Worm (Caenorhabditis elegans): ENCODE results near the gene cyc-2.1.

The cyc-2.1 gene

DNA sequence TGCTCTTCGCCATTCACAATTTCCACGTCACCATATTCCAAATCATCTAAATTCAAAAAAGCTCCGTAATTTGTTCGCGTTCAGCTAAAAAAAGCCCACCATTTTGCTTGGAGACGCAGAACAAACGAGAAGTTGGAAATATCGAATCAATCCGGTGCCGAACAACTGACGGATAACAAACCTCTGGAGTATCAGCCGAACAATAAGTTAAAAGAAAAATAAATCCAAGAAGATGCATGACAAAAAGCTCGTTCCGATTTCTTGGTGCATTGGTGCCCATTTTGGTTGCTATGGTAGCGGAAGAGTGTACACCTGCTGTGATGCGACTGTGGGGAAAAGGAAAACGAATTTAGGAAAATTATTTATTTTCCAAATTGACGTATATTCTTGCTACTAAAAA, 1.3 kb downstream of the cyc-2.1 start, which contains the start of gene tctn-1 (continued):
- TF ChIP-seq dve-1 (tag; optimal IDR thresholded peaks at IDR 0.05; ENCODE audit: insufficient read depth) (peak; percentile 7), snpc-1.2 (GFP tag; IDR thresholded peaks at IDR 0.05) (no peak), mxl-2 (GFP tag; conservative IDR thresholded peaks at IDR 0.05) (no peak), ama-1 (optimal IDR thresholded peaks at IDR 0.05) (peak; percentile 86), lin-39 (tag; optimal IDR thresholded peaks at IDR 0.05) (no peak), mes-2 (tag; optimal IDR thresholded peaks at IDR 0.05; ENCODE audit: poor library complexity, severe bottlenecking) (peak; percentile 9), daf-16 (GFP tag; optimal IDR thresholded peaks at IDR 0.05) (peak in 1 of 2 experiments; percentile 22), daf-16 (tag; optimal IDR thresholded peaks at IDR 0.05) (peak; percentile 21), hlh-30 (tag; optimal IDR thresholded peaks at IDR 0.05; ENCODE audit: insufficient read depth) (no peak), pha-4 (GFP tag; IDR thresholded peaks at IDR 0.05) (no peak), pha-4 (tag; optimal IDR thresholded peaks at IDR 0.05) (no peak), lsy-2 (tag; optimal IDR thresholded peaks at IDR 0.05) (peak in 1 of 2 experiments; percentile 41), T20F7.1 (GFP tag; optimal IDR thresholded peaks at IDR 0.05) (no peak), dmd-8 (GFP tag; IDR thresholded peaks at IDR 0.05) (0 out of 2 replicates have a peak, but pooled peaks have one; percentile 15), Y48G9A.11 (GFP tag; IDR thresholded peaks at IDR 0.05) (0 out of 2 replicates have a peak, but pooled peaks have one; percentile 8), daf-19 (GFP tag; conservative IDR thresholded peaks at IDR 0.05) (no peak), lin-38 (GFP tag; IDR thresholded peaks at IDR 0.05) (peak; percentile 35; the same call in 1 of the 2 replicates), madf-5 (GFP tag; IDR thresholded peaks at IDR 0.05) (no peak)

DNA sequence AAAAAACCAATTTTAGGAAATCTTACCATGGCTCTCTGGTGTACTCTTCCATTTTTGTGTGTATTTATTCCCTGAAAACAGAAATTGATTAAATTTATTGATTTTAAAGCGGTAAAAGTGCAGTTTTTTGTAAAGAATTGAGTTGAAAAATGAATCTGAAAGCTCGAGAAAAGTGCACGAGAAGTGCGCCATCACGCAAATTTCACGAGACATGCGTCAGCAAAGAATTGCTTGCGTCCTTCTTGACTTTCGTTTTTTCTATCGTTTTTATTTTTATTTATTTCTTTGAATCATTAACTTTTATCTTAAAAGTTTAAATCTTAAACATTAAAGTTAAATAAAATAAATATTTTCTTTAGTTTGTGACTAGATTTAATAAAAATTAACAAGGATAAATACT, 3.4 kb downstream of the cyc-2.1 start, which contains the start of gene timm-17B.1:
Gene timm-17B.1, minus strand, starts transcription at position 71 of the 400 bp plus-strand sequence.
- TF ChIP-seq T20F7.1 (GFP tag; optimal IDR thresholded peaks at IDR 0.05) (peak; percentile 46), lin-39 (tag; optimal IDR thresholded peaks at IDR 0.05) (no peak), nhr-10 (tag; optimal IDR thresholded peaks at IDR 0.05) (no peak), spr-1 (tag; optimal IDR thresholded peaks at IDR 0.05) (peak; percentile 57), lin-15B (tag; optimal IDR thresholded peaks at IDR 0.05) (no peak), snpc-1.2 (GFP tag; IDR thresholded peaks at IDR 0.05) (peak; percentile 64; the same call in 1 of the 2 replicates), lin-38 (GFP tag; IDR thresholded peaks at IDR 0.05) (peak; percentile 89), duxl-1 (tag; optimal IDR thresholded peaks at IDR 0.05; ENCODE audit: poor library complexity) (peak; percentile 45), T26A8.4 (GFP tag; IDR thresholded peaks at IDR 0.05) (peak; percentile 55; the same call in 1 of the 2 replicates), ceh-62 (tag; optimal IDR thresholded peaks at IDR 0.05) (no peak), pqm-1 (tag; optimal IDR thresholded peaks at IDR 0.05) (no peak), unc-39 (tag; optimal IDR thresholded peaks at IDR 0.05) (no peak), hlh-30 (tag; optimal IDR thresholded peaks at IDR 0.05; ENCODE audit: insufficient read depth) (peak; percentile 59), lsy-2 (tag; optimal IDR thresholded peaks at IDR 0.05) (peak; percentile 52 to 96), hif-1 (tag; optimal IDR thresholded peaks at IDR 0.05) (no peak), ztf-7 (tag; optimal IDR thresholded peaks at IDR 0.05) (peak; percentile 84), sdz-12 (GFP tag; optimal IDR thresholded peaks at IDR 0.05) (no peak), hmg-1.1 (GFP tag; IDR thresholded peaks at IDR 0.05) (peak; percentile 66), skn-1 (tag; optimal IDR thresholded peaks at IDR 0.05) (no peak), ceh-20 (GFP tag; IDR thresholded peaks at IDR 0.05) (no peak), pha-4 (GFP tag; IDR thresholded peaks at IDR 0.05) (no peak), pha-4 (tag; optimal IDR thresholded peaks at IDR 0.05) (peak; percentile 65), nhr-11 (tag; optimal IDR thresholded peaks at IDR 0.05) (peak; percentile 22), dmd-6 (GFP tag; IDR thresholded peaks at IDR 0.05) (0 out of 2 replicates have a peak, but pooled peaks have one; percentile 21), daf-16 (GFP tag; optimal IDR thresholded peaks at IDR 0.05) (peak in 1 of 2 experiments; percentile 22), daf-16 (tag; optimal IDR thresholded peaks at IDR 0.05) (peak; percentile 43), mxl-2 (GFP tag; conservative IDR thresholded peaks at IDR 0.05) (no peak), dmd-9 (GFP tag; IDR thresholded peaks at IDR 0.05) (no peak), F37D6.2 (tag; optimal IDR thresholded peaks at IDR 0.05) (peak; percentile 45), ceh-44 (GFP tag; IDR thresholded peaks at IDR 0.05) (no peak), snpc-4 (tag; optimal IDR thresholded peaks at IDR 0.05) (no peak), fos-1 (tag; optimal IDR thresholded peaks at IDR 0.05) (no peak), nhr-237 (tag; optimal IDR thresholded peaks at IDR 0.05) (no peak), ceh-82 (tag; optimal IDR thresholded peaks at IDR 0.05) (no peak), mes-2 (tag; optimal IDR thresholded peaks at IDR 0.05; ENCODE audit: poor library complexity, severe bottlenecking) (peak; percentile 72), mep-1 (tag; optimal IDR thresholded peaks at IDR 0.05) (peak; percentile 73), nhr-28 (tag; optimal IDR thresholded peaks at IDR 0.05) (no peak), dve-1 (tag; optimal IDR thresholded peaks at IDR 0.05; ENCODE audit: insufficient read depth) (peak; percentile 79), gei-8 (GFP tag; optimal IDR thresholded peaks at IDR 0.05) (no peak), nhr-6 (tag; optimal IDR thresholded peaks at IDR 0.05) (no peak), vab-7 (GFP tag; IDR thresholded peaks at IDR 0.05) (no peak), Y75B8A.6 (GFP tag; IDR thresholded peaks at IDR 0.05) (no peak), egl-27 (tag; optimal IDR thresholded peaks at IDR 0.05) (no peak)

All from whole organism, L4 larva.